Fruit fly (Drosophila melanogaster) whole organism, embryonic: ENCODE results near the gene mRpL51.

Experiments
- Ada2b ChIP-seq: fragments of 200-800 bp; sonication (Bioruptor generic); IDR thresholded peaks from 2 replicates; pipeline ENCODE4 v1.3.6; 2022; ENCODE audit warnings: missing biosample characterization, missing genetic modification characterization
- Awh ChIP-seq: fragments of 200-800 bp; sonication (Bioruptor generic); IDR thresholded peaks from 2 replicates; pipeline ENCODE4, ENCODE4 v1.3.6; 2022; ENCODE audit warnings: missing biosample characterization, missing genetic modification characterization
- BtbVII ChIP-seq: fragments of 200-800 bp; sonication (Bioruptor generic); optimal IDR thresholded peaks from 3 replicates; lab custom pipeline; 2017; ENCODE audit warnings: missing biosample characterization, mild to moderate bottlenecking, missing genetic modification characterization
- CG10321 ChIP-seq: fragments of 200-800 bp; sonication (Bioruptor generic); IDR thresholded peaks from 2 replicates; pipeline ENCODE4 v1.3.6; 2022; ENCODE audit warnings: missing biosample characterization, missing genetic modification characterization
- CG10462 ChIP-seq: fragments of 200-800 bp; sonication (Bioruptor generic); optimal IDR thresholded peaks from 2 replicates; lab custom pipeline; 2016; ENCODE audit warnings: missing biosample characterization, missing genetic modification characterization
- CG10959 ChIP-seq: fragments of 200-800 bp; sonication (Bioruptor generic); IDR thresholded peaks from 2 replicates; pipeline ENCODE4 v1.3.6; 2022; ENCODE audit warnings: missing biosample characterization, missing genetic modification characterization
- CG12942 ChIP-seq: fragments of 200-800 bp; sonication (Bioruptor generic); optimal IDR thresholded peaks from 3 replicates; lab custom pipeline; 2016; ENCODE audit warnings: missing biosample characterization, missing genetic modification characterization
- CG13424 ChIP-seq: fragments of 200-800 bp; sonication (Bioruptor generic); optimal IDR thresholded peaks from 2 replicates; lab custom pipeline; 2019; ENCODE audit warnings: missing biosample characterization, mild to moderate bottlenecking, missing genetic modification characterization, moderate library complexity
- CG14860 ChIP-seq: fragments of 200-800 bp; sonication (Bioruptor generic); IDR thresholded peaks from 3 replicates; pipeline ENCODE4 v1.3.6; 2022; ENCODE audit warnings: missing biosample characterization, missing genetic modification characterization; ENCODE audit not compliant: partially characterized antibody
- CG15479 ChIP-seq: fragments of 200-800 bp; sonication (Bioruptor generic); optimal IDR thresholded peaks from 3 replicates; lab custom pipeline; 2019; ENCODE audit warnings: missing biosample characterization, mild to moderate bottlenecking, missing genetic modification characterization, moderate library complexity
- CG17328 ChIP-seq: fragments of 200-800 bp; sonication (Bioruptor generic); IDR thresholded peaks from 2 replicates; pipeline ENCODE4 v1.3.6; 2022; ENCODE audit warnings: missing biosample characterization, missing genetic modification characterization
- CG17361 ChIP-seq: fragments of 200-800 bp; sonication (Bioruptor generic); IDR thresholded peaks from 3 replicates; pipeline ENCODE4 v1.3.6; 2022; ENCODE audit warnings: missing biosample characterization, missing genetic modification characterization
- CG17385 ChIP-seq: fragments of 200-800 bp; sonication (Bioruptor generic); optimal IDR thresholded peaks from 3 replicates; lab custom pipeline; 2018; ENCODE audit warnings: missing biosample characterization, mild to moderate bottlenecking, missing genetic modification characterization
- CG17568 ChIP-seq: fragments of 200-800 bp; sonication (Bioruptor generic); optimal IDR thresholded peaks from 2 replicates; lab custom pipeline; 2018; ENCODE audit warnings: missing biosample characterization, mild to moderate bottlenecking, missing genetic modification characterization, moderate library complexity
- CG2889 ChIP-seq: fragments of 200-800 bp; sonication (Bioruptor generic); IDR thresholded peaks from 3 replicates; pipeline ENCODE4 v1.3.6; 2022; ENCODE audit warnings: missing biosample characterization, missing genetic modification characterization
- CG3407 ChIP-seq: fragments of 200-800 bp; sonication (Bioruptor generic); optimal IDR thresholded peaks from 2 replicates; lab custom pipeline; 2018; ENCODE audit warnings: missing biosample characterization, mild to moderate bottlenecking, missing genetic modification characterization
- CG6689 ChIP-seq: fragments of 200-800 bp; sonication (Bioruptor generic); IDR thresholded peaks from 2 replicates; pipeline ENCODE4 v1.3.6; 2022; ENCODE audit warnings: missing biosample characterization, missing genetic modification characterization
- CG6791 ChIP-seq: fragments of 200-800 bp; sonication (Bioruptor generic); IDR thresholded peaks from 3 replicates; pipeline ENCODE4 v1.3.6; 2022; ENCODE audit warnings: missing biosample characterization, missing genetic modification characterization; ENCODE audit not compliant: partially characterized antibody
- CG7556 ChIP-seq: fragments of 200-800 bp; sonication (Bioruptor generic); optimal IDR thresholded peaks from 2 replicates; lab custom pipeline; 2017; ENCODE audit warnings: missing biosample characterization, mild to moderate bottlenecking, missing genetic modification characterization
- CG8388 ChIP-seq: fragments of 200-800 bp; sonication (Bioruptor generic); optimal IDR thresholded peaks from 2 replicates; lab custom pipeline; 2019; ENCODE audit warnings: missing biosample characterization, mild to moderate bottlenecking, missing genetic modification characterization, moderate library complexity
- CG8944 ChIP-seq: fragments of 200-800 bp; sonication (Bioruptor generic); optimal IDR thresholded peaks from 3 replicates; lab custom pipeline; 2016; ENCODE audit warnings: missing biosample characterization, missing genetic modification characterization
- CG9215 ChIP-seq: fragments of 200-800 bp; sonication (Bioruptor generic); IDR thresholded peaks from 2 replicates; pipeline ENCODE4 v1.3.6; 2022; ENCODE audit warnings: missing biosample characterization, missing genetic modification characterization
- D ChIP-seq, 2 experiments: fragments of 200-800 bp in 1 of 2; fragments of >200 bp in 1 of 2; sonication (Bioruptor generic) in 1 of 2; optimal IDR thresholded peaks; 2 replicates in 1 of 2; 3 replicates in 1 of 2; lab custom pipeline; 2017; ENCODE audit warnings: mild to moderate bottlenecking in 1 of 2, missing biosample characterization in 1 of 2, missing genetic modification characterization in 1 of 2, missing genetic modification reagents in 1 of 2
- Dad ChIP-seq: fragments of 200-800 bp; sonication (Bioruptor generic); optimal IDR thresholded peaks from 3 replicates; lab custom pipeline; 2016; ENCODE audit warnings: missing biosample characterization, missing genetic modification characterization
- Dbx ChIP-seq: fragments of 200-800 bp; sonication (Bioruptor generic); IDR thresholded peaks from 3 replicates; pipeline ENCODE4 v1.3.6; 2022; ENCODE audit warnings: missing biosample characterization, missing genetic modification characterization
- Dip2 ChIP-seq: fragments of 200-800 bp; sonication (Bioruptor generic); IDR thresholded peaks from 2 replicates; pipeline ENCODE4 v1.3.6; 2022; ENCODE audit warnings: missing biosample characterization, missing genetic modification characterization
- Dref ChIP-seq: fragments of 200-800 bp; sonication (Bioruptor generic); IDR thresholded peaks from 2 replicates; pipeline ENCODE4 v1.3.6; 2022; ENCODE audit warnings: missing biosample characterization, missing genetic modification characterization
- Drgx ChIP-seq: fragments of 200-800 bp; sonication (Bioruptor generic); IDR thresholded peaks from 2 replicates; pipeline ENCODE4 v1.3.6; 2022; ENCODE audit warnings: missing biosample characterization, missing genetic modification characterization
- E2f2 ChIP-seq: fragments of 200-800 bp; sonication (Bioruptor generic); IDR thresholded peaks from 2 replicates; pipeline ENCODE4 v1.3.6; 2022; ENCODE audit warnings: missing biosample characterization, missing genetic modification characterization
- Fer2 ChIP-seq: fragments of 200-800 bp; sonication (Bioruptor generic); optimal IDR thresholded peaks from 2 replicates; lab custom pipeline; 2018; ENCODE audit warnings: missing biosample characterization, mild to moderate bottlenecking, missing genetic modification characterization, moderate library complexity
- Hr78 ChIP-seq, 2 experiments: fragments of 200-800 bp in 1 of 2; fragments of >200 bp in 1 of 2; sonication (Bioruptor generic) in 1 of 2; optimal IDR thresholded peaks; 2 replicates each; lab custom pipeline; 2017 to 2019; ENCODE audit warnings: missing biosample characterization in 2 of 2, missing genetic modification characterization in 2 of 2, mild to moderate bottlenecking in 1 of 2, moderate library complexity in 1 of 2
- Mrtf ChIP-seq: fragments of 200-800 bp; sonication (Bioruptor generic); IDR thresholded peaks from 3 replicates; pipeline ENCODE4 v1.3.6; 2022; ENCODE audit warnings: missing biosample characterization, missing genetic modification characterization
- Oli ChIP-seq: fragments of 200-800 bp; sonication (Bioruptor generic); optimal IDR thresholded peaks from 2 replicates; lab custom pipeline; 2018; ENCODE audit warnings: missing biosample characterization, mild to moderate bottlenecking, missing genetic modification characterization, moderate library complexity
- Optix ChIP-seq: fragments of 200-800 bp; sonication (Bioruptor generic); IDR thresholded peaks from 3 replicates; pipeline ENCODE4 v1.3.6; 2022; ENCODE audit warnings: missing biosample characterization, missing genetic modification characterization
- PHDP ChIP-seq: fragments of 200-800 bp; sonication (Bioruptor generic); optimal IDR thresholded peaks from 3 replicates; lab custom pipeline; 2018; ENCODE audit warnings: missing biosample characterization, mild to moderate bottlenecking, missing genetic modification characterization, moderate library complexity
- Rfx ChIP-seq: fragments of 200-800 bp; sonication (Bioruptor generic); IDR thresholded peaks from 2 replicates; pipeline ENCODE4 v1.3.6; 2022; ENCODE audit warnings: missing biosample characterization, missing genetic modification characterization
- Spps ChIP-seq: fragments of 200-800 bp; sonication (Bioruptor generic); optimal IDR thresholded peaks from 2 replicates; lab custom pipeline; 2018; ENCODE audit warnings: missing biosample characterization, mild to moderate bottlenecking, missing genetic modification characterization
- amos ChIP-seq: fragments of 200-800 bp; sonication (Bioruptor generic); IDR thresholded peaks from 2 replicates; pipeline ENCODE4 v1.3.6; 2022; ENCODE audit warnings: missing biosample characterization, missing genetic modification characterization; ENCODE audit not compliant: partially characterized antibody
- bowl ChIP-seq: fragments of 200-800 bp; sonication (Bioruptor generic); IDR thresholded peaks from 2 replicates; pipeline ENCODE4 v1.3.6; 2022; ENCODE audit warnings: missing biosample characterization, missing genetic modification characterization
- gt ChIP-seq: fragments of 200-800 bp; sonication (Bioruptor generic); IDR thresholded peaks from 2 replicates; pipeline ENCODE4 v1.3.6; 2022; ENCODE audit warnings: missing biosample characterization, missing genetic modification characterization
- ind ChIP-seq: fragments of 200-800 bp; sonication (Bioruptor generic); optimal IDR thresholded peaks from 3 replicates; lab custom pipeline; 2016; ENCODE audit warnings: missing biosample characterization, missing genetic modification characterization
- kah ChIP-seq: fragments of 200-800 bp; sonication (Bioruptor generic); optimal IDR thresholded peaks from 2 replicates; lab custom pipeline; 2018; ENCODE audit warnings: missing biosample characterization, mild to moderate bottlenecking, missing genetic modification characterization
- lola ChIP-seq, 3 experiments: fragments of >200 bp in 2 of 3; fragments of 200-800 bp in 1 of 3; sonication (Bioruptor generic) in 1 of 3; optimal IDR thresholded peaks; 2 replicates each; lab custom pipeline; 2017 to 2019; ENCODE audit warnings: missing biosample characterization in 3 of 3, missing genetic modification characterization in 3 of 3, mild to moderate bottlenecking in 1 of 3, moderate library complexity in 1 of 3
- nerfin-2 ChIP-seq: fragments of 200-800 bp; sonication (Bioruptor generic); IDR thresholded peaks from 2 replicates; pipeline ENCODE4 v1.3.6; 2022; ENCODE audit warnings: missing biosample characterization, missing genetic modification characterization; ENCODE audit not compliant: partially characterized antibody
- oc ChIP-seq: fragments of 200-800 bp; sonication (Bioruptor generic); optimal IDR thresholded peaks from 2 replicates; lab custom pipeline; 2018; ENCODE audit warnings: missing biosample characterization, mild to moderate bottlenecking, missing genetic modification characterization, moderate library complexity
- slbo ChIP-seq: fragments of 200-800 bp; sonication (Bioruptor generic); IDR thresholded peaks from 2 replicates; pipeline ENCODE4 v1.3.6; 2022; ENCODE audit warnings: missing biosample characterization, missing genetic modification characterization
- slou ChIP-seq: fragments of 200-800 bp; sonication (Bioruptor generic); optimal IDR thresholded peaks from 3 replicates; lab custom pipeline; 2016; ENCODE audit warnings: missing biosample characterization, missing genetic modification characterization
- sob ChIP-seq: fragments of 200-800 bp; sonication (Bioruptor generic); IDR thresholded peaks from 2 replicates; pipeline ENCODE4 v1.3.6; 2022; ENCODE audit warnings: missing biosample characterization, missing genetic modification characterization
- wek ChIP-seq: fragments of 200-800 bp; sonication (Bioruptor generic); optimal IDR thresholded peaks from 3 replicates; lab custom pipeline; 2018; ENCODE audit warnings: missing biosample characterization, mild to moderate bottlenecking, missing genetic modification characterization, moderate library complexity
- zen2 ChIP-seq: fragments of 200-800 bp; sonication (Bioruptor generic); IDR thresholded peaks from 3 replicates; pipeline ENCODE4 v1.3.6; 2022; ENCODE audit warnings: missing biosample characterization, missing genetic modification characterization; ENCODE audit not compliant: partially characterized antibody

mRpL51 gene

dm6 chr2L:8528318-8528717, 11.1 kb upstream of the mRpL51 start, which contains the start of the genes lmgA and lmgB (continued):
- TF ChIP-seq Rfx (GFP tag; lab: Robert Waterston, UW): peak; percentile 76
- TF ChIP-seq zen2 (GFP tag; lab: Robert Waterston, UW): peak; percentile 76
- no peak for TF ChIP-seq CG17385 (GFP tag; lab: Kevin White, UChicago)
- TF ChIP-seq amos: peak; percentile 85; the same call in 1 of the 2 replicates
- TF ChIP-seq slou (GFP tag; lab: Kevin White, UChicago): peak; percentile 1
- TF ChIP-seq Oli (tag; lab: Kevin White, UChicago): no peak
- TF ChIP-seq CG10462 (GFP tag; lab: Kevin White, UChicago): no peak
- no peak for TF ChIP-seq kah
- 0 out of 2 replicates have a peak, but pooled peaks have one; percentile 17 for TF ChIP-seq Ada2b
- no peak for TF ChIP-seq CG9215 (GFP tag; lab: Robert Waterston, UW)
- TF ChIP-seq Spps (tag; lab: Kevin White, UChicago): no peak
- no peak for TF ChIP-seq D (optimal IDR thresholded peaks at IDR 0.05; lab: Kevin White, UChicago)
- no peak for TF ChIP-seq D (GFP tag; optimal IDR thresholded peaks at IDR 0.05; lab: Kevin White, UChicago)
- peak; percentile 45 for TF ChIP-seq CG13424 (tag; lab: Kevin White, UChicago)
- no peak for TF ChIP-seq CG8944 (GFP tag; lab: Kevin White, UChicago)
- no peak for TF ChIP-seq bowl (GFP tag; lab: Robert Waterston, UW)
- no peak for TF ChIP-seq Dip2
- TF ChIP-seq lola (GFP tag; optimal IDR thresholded peaks at IDR 0.05; lab: Kevin White, UChicago): no peak
- no peak for TF ChIP-seq CG17568 (GFP tag; lab: Kevin White, UChicago)
- TF ChIP-seq CG7556: no peak
- TF ChIP-seq CG14860 (GFP tag; lab: Robert Waterston, UW): peak; percentile 93
- TF ChIP-seq CG12942 (GFP tag; lab: Kevin White, UChicago): peak; percentile 51
- TF ChIP-seq gt: no peak
- peak; percentile 46; the same call in 1 of the 3 replicates for TF ChIP-seq Dbx (GFP tag; lab: Robert Waterston, UW)
- TF ChIP-seq E2f2 (GFP tag; lab: Robert Waterston, UW): peak; percentile 91
- TF ChIP-seq Optix: no peak
- TF ChIP-seq Awh (GFP tag; lab: Robert Waterston, UW): no peak
- TF ChIP-seq wek (GFP tag; lab: Kevin White, UChicago): no peak
- TF ChIP-seq CG10321: no peak
- peak; percentile 47; the same call in 1 of the 2 replicates for TF ChIP-seq sob
- TF ChIP-seq Dad (GFP tag; lab: Kevin White, UChicago): no peak
- TF ChIP-seq Mrtf: no peak
- TF ChIP-seq CG2889 (GFP tag; lab: Robert Waterston, UW): no peak
- TF ChIP-seq Fer2: no peak
- no peak for TF ChIP-seq CG6689 (GFP tag; lab: Robert Waterston, UW)
- no peak for TF ChIP-seq BtbVII
- TF ChIP-seq Hr78 (GFP tag; optimal IDR thresholded peaks at IDR 0.05; lab: Kevin White, UChicago): no peak
- TF ChIP-seq Drgx (GFP tag; lab: Robert Waterston, UW): no peak
- TF ChIP-seq CG6791: peak; percentile 90
- peak; percentile 8 for TF ChIP-seq CG8388 (GFP tag; lab: Kevin White, UChicago)
- TF ChIP-seq CG15479: no peak
- TF ChIP-seq CG10959 (GFP tag; lab: Robert Waterston, UW): no peak
- peak; percentile 51; the same call in 1 of the 3 replicates for TF ChIP-seq CG17361 (GFP tag; lab: Robert Waterston, UW)
- peak; percentile 91 for TF ChIP-seq nerfin-2 (GFP tag; lab: Robert Waterston, UW)
- TF ChIP-seq Dref: peak; percentile 97
- no peak for TF ChIP-seq CG17328 (GFP tag; lab: Robert Waterston, UW)
- peak; percentile 76 for TF ChIP-seq slbo
- TF ChIP-seq CG3407: no peak
- peak; percentile 62 for TF ChIP-seq ind (GFP tag; lab: Kevin White, UChicago)
- peak; percentile 31 for TF ChIP-seq oc (tag; lab: Kevin White, UChicago)
- TF ChIP-seq PHDP (tag; lab: Kevin White, UChicago): peak; percentile 1
